Fruit fly (Drosophila melanogaster) whole organism, embryonic: ENCODE measurements around the gene CG1927.

Source experiments
- CG32772 ChIP-seq: fragments of 200-800 bp; sonication (Bioruptor generic); IDR thresholded peaks from 2 replicates; pipeline ENCODE4 v1.3.6; 2022; ENCODE audit warnings: missing biosample characterization, missing genetic modification characterization
- Side ChIP-seq: fragments of 200-800 bp; sonication (Bioruptor generic); optimal IDR thresholded peaks from 2 replicates; lab custom pipeline; 2016; ENCODE audit warnings: missing biosample characterization, missing genetic modification characterization

DNA sequence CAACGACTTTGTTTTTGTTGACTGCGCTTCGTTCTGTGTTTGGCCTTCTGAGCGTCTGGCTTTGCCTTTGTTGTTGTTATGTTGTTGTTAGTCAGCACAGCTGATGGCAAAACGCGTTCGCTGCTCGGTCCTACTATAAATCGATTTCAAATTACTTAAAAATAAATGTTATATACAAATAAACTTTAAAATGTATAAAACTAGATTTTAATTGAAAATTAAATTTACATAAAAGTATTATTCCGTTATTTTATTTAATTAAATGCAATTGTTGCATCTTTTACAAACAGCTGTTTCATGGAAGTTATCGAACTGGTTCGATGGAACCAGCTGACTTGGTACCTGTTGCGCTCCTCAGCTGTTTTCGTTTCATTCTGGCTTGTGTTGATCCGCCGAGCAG is 5.8 kb downstream of the CG1927 start, which contains the start of gene mv:
- TF ChIP-seq CG32772 (GFP tag; lab: Robert Waterston, UW): no peak
- TF ChIP-seq Side (GFP tag; lab: Kevin White, UChicago): no peak
